Worm (Caenorhabditis elegans): ENCODE measurements around the gene C44H9.4.
A peak's percentile ranks its signal among the peaks of the same experiment; 100 is the strongest.

Gene C44H9.4

DNA sequence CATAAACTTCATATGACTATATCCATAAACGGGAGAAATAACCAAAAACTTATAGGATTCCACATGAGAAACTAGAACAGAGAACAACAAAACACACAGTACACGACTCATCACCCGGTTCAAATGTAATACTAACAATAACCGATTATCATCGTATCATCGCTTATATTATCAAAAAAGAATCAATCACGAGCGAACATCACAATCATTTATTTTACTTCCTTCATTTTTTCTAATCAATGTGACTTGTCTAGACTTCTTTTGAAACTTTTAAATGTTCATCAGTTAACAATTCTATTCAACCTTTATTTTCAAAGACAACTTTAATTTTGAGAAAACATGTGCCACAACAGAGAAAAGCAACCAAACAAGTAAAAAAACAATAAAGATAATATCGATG lies 40.3 kb upstream of the C44H9.4 start, which contains the start of gene ugt-4:
Gene ugt-4 (minus strand): TSS at position 141 of the 400 bp plus-strand sequence.
- TF ChIP-seq ttx-3 (tag; optimal IDR thresholded peaks at IDR 0.05) (no peak), elt-2 (tag; optimal IDR thresholded peaks at IDR 0.05) (peak; percentile 21)

DNA sequence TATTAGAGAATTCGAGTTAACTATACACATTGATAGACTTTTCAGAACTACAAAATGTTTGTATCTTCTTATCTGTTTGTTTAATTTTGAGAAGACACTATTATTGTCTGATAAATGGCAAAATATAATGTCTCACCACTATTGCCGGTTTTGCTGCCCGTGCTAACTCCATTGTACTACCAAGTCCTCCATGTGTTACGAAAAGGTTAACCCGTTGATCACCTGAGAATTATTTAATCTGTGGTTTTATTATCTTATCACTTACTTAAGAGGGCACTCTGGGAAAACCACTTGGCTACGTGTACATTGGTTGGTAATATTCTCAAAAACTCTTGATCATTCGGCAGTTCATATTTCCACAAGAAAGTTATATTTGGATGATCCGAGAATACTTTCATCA lies 39.6 kb upstream of the C44H9.4 start:
- TF ChIP-seq elt-2 (tag; optimal IDR thresholded peaks at IDR 0.05) = peak; percentile 16
- no peak for TF ChIP-seq hlh-15 (tag; optimal IDR thresholded peaks at IDR 0.05)

DNA sequence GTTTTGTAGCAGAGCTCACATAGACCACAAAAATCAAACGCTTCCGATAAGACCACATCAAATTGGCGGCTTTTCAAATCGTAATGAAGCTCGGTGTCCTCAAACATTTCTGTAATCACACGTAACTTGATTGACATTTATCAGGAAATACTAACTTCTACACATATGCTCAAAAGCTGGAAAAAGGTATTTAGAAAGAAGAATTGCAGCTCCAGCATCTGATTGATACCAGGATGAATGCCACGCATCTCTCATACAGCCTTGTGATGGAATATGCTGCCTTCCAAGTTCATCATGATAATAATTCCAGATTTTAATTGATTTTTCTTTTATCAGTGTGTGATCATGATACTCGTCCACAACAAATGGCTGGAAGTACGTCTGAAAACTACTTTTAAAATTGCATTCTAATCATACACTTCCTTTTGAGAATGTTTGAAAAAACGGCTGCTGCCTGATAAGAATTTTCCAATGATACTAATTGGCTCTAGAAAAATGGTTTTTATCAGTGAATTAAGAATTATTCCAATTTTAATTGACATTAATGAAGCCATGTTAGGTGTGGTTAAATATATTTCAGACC lies 38.5 kb upstream of the C44H9.4 start:
- TF ChIP-seq pha-2 (tag; optimal IDR thresholded peaks at IDR 0.05) (no peak), pha-4 (tag; optimal IDR thresholded peaks at IDR 0.05) (no peak), K02D7.2 (tag; optimal IDR thresholded peaks at IDR 0.05) (no peak), hlh-13 (GFP tag; optimal IDR thresholded peaks at IDR 0.05) (no peak)

DNA sequence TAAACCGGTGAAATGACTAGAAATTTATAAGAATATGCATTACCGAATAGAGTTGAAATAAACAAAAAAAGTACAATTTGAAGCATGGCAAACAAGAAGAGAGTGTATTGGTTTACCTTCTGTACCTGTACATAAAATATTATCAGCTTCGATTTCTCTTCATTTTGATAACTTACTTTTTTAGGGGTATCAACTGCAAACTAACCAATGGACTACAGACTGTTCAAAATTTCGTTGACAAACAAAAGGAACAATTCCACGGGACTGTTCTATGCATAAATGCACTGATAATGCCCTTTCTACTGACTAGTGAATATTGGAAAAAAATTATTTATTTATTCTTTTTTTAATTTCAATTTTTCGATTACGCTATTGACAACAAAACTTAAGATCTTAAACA lies 37.5 kb upstream of the C44H9.4 start, which contains the start of gene ugt-6:
Gene ugt-6 (minus strand): TSS at position 233 of the 400 bp plus-strand sequence.
- no peak for TF ChIP-seq unc-86 (tag; optimal IDR thresholded peaks at IDR 0.05)
- TF ChIP-seq ttx-3 (tag; optimal IDR thresholded peaks at IDR 0.05) = no peak
- no peak for TF ChIP-seq unc-55 (GFP tag; optimal IDR thresholded peaks at IDR 0.05)
- TF ChIP-seq pha-2 (tag; optimal IDR thresholded peaks at IDR 0.05) = no peak
- no peak for TF ChIP-seq hlh-30 (tag; optimal IDR thresholded peaks at IDR 0.05; ENCODE audit: insufficient read depth)
- TF ChIP-seq nfya-1 (tag; optimal IDR thresholded peaks at IDR 0.05) = no peak
- TF ChIP-seq ceh-6 (GFP tag; optimal IDR thresholded peaks at IDR 0.05) = no peak
- no peak for TF ChIP-seq elt-2 (tag; optimal IDR thresholded peaks at IDR 0.05)
- TF ChIP-seq ref-2 (tag; optimal IDR thresholded peaks at IDR 0.05) = no peak
- TF ChIP-seq ceh-9 (tag; optimal IDR thresholded peaks at IDR 0.05) = no peak
- TF ChIP-seq ceh-14 (tag; optimal IDR thresholded peaks at IDR 0.05) = no peak
- TF ChIP-seq pat-9 (tag; optimal IDR thresholded peaks at IDR 0.05) = no peak
- TF ChIP-seq gmeb-2 (tag; optimal IDR thresholded peaks at IDR 0.05) = no peak
- no peak for TF ChIP-seq sdc-2 (tag; optimal IDR thresholded peaks at IDR 0.05)
- TF ChIP-seq hlh-8 (tag; optimal IDR thresholded peaks at IDR 0.05) = no peak
- no peak for TF ChIP-seq C38D4.7 (GFP tag; optimal IDR thresholded peaks at IDR 0.05)
- TF ChIP-seq rnt-1 (tag; optimal IDR thresholded peaks at IDR 0.05) = no peak
- TF ChIP-seq odd-2 (tag; optimal IDR thresholded peaks at IDR 0.05) = no peak
- TF ChIP-seq ceh-34 (tag; optimal IDR thresholded peaks at IDR 0.05) = no peak
- no peak for TF ChIP-seq fax-1 (tag; optimal IDR thresholded peaks at IDR 0.05)

DNA sequence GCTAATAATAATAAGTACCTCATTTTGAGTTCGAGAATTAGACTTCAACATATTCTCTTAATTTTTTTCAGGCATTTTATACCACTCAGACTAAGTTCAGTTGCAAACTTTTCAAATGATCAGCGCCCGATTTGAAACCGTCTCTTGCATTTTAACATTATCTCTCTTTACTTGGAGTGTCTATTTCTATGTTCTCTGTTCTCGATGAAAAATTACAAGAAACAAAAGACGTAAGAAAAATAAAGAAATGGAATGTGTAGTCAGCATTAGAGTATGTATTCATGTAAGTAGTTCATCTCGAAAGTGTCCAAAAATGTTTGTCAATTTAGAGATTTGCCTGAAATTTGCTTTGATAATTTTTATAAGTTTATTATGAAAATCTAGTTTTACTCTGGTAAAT lies 35.3 kb upstream of the C44H9.4 start, which contains the start of gene ugt-3:
Gene ugt-3 (minus strand): TSS at position 101 of the 400 bp plus-strand sequence.
- TF ChIP-seq ahr-1 (tag; optimal IDR thresholded peaks at IDR 0.05) (no peak), nhr-232 (tag; optimal IDR thresholded peaks at IDR 0.05) (no peak), ets-4 (tag; optimal IDR thresholded peaks at IDR 0.05) (no peak), ceh-31 (tag; optimal IDR thresholded peaks at IDR 0.05) (no peak), ztf-16 (tag; optimal IDR thresholded peaks at IDR 0.05) (no peak), lin-11 (tag; optimal IDR thresholded peaks at IDR 0.05) (no peak), ceh-34 (tag; optimal IDR thresholded peaks at IDR 0.05) (no peak), pqm-1 (tag; optimal IDR thresholded peaks at IDR 0.05) (no peak), pha-2 (tag; optimal IDR thresholded peaks at IDR 0.05) (no peak), sox-4 (tag; optimal IDR thresholded peaks at IDR 0.05) (no peak), ceh-24 (tag; optimal IDR thresholded peaks at IDR 0.05) (no peak), unc-42 (tag; optimal IDR thresholded peaks at IDR 0.05) (no peak), sox-2 (GFP tag; IDR thresholded peaks at IDR 0.05) (no peak)
